Worm (Caenorhabditis elegans): ENCODE measurements around the gene W01B6.8.

Gene W01B6.8

DNA sequence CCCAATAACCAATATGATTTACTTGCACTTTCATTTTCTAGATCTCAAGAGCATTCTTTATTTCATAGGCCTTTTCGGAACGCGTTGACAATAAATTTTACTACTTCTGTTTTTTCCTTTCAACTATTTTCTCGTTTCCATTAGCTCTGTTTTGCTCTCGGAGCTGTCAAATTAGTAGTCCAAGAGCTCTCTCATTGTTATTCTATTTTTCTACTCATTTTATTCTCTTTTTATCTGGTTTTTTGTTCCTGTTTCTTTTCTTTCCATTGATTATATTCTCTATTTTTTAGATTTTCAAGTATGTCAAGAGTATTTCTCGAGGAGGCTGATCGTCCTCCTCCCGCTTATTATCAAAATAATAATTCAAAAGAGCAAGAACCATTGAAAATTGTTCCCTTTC is 37.1 kb downstream of the W01B6.8 start, which contains the start of gene T04B2.3:
Gene T04B2.3, plus strand, starts transcription at position 301 of the 400 bp plus-strand sequence.
- TF ChIP-seq skn-1 (tag; optimal IDR thresholded peaks at IDR 0.05) (no peak), nhr-23 (tag; optimal IDR thresholded peaks at IDR 0.05) (no peak), jun-1 (tag; optimal IDR thresholded peaks at IDR 0.05) (no peak), nhr-43 (tag; optimal IDR thresholded peaks at IDR 0.05; ENCODE audit: poor library complexity, severe bottlenecking) (no peak), ceh-9 (tag; optimal IDR thresholded peaks at IDR 0.05) (no peak), fos-1 (tag; optimal IDR thresholded peaks at IDR 0.05) (no peak), nhr-77 (tag; optimal IDR thresholded peaks at IDR 0.05) (no peak)

DNA sequence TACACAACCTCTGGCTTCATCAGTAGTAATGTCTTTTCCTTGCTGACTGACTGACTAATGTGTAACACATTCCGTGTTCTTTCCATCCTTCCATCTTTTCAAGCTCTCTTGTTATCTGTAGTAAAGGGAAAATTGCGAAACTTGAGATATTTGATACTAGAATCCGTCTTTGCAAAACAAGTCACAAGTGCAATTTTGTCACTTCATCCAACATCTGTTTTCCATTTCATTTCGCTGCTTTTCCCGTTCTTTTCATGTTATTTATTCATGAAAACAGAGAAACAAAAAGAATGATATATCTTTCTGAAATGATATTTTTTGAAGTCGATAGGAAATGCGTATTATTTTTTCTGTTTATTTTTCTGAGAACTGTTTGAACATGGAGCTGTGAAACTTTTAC is 38.2 kb downstream of the W01B6.8 start:
- TF ChIP-seq daf-12 (tag; optimal IDR thresholded peaks at IDR 0.05) (no peak), lin-39 (tag; optimal IDR thresholded peaks at IDR 0.05) (peak; percentile 1)

DNA sequence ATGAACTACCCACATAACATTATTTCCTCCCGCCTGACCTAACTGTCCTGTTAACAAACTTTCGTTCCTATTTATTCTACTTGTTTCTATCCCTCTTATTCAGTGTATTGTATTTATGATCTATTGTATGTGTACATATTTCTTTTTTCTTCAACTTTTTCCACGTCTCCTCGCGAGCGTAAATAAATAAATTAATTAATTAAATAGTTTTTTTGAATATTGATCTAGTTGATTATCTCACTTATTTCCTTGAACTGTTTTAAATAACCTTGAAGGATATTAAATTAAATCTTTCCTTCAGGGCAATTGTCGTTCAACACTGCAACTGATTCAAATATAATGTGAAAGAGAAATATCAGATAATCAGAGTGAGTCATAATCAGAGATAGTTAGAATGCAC is 41.3 kb downstream of the W01B6.8 start, which contains the start of gene frk-1:
Gene frk-1, plus strand, starts transcription at position 301 of the 400 bp plus-strand sequence.
- TF ChIP-seq jun-1 (tag; optimal IDR thresholded peaks at IDR 0.05) = no peak
- TF ChIP-seq snpc-4 (tag; optimal IDR thresholded peaks at IDR 0.05) = no peak
- TF ChIP-seq ztf-4 (tag; optimal IDR thresholded peaks at IDR 0.05) = no peak
- TF ChIP-seq mdl-1 (tag; optimal IDR thresholded peaks at IDR 0.05) = no peak
- TF ChIP-seq fos-1 (tag; optimal IDR thresholded peaks at IDR 0.05) = no peak
- no peak for TF ChIP-seq pha-4 (tag; optimal IDR thresholded peaks at IDR 0.05)

DNA sequence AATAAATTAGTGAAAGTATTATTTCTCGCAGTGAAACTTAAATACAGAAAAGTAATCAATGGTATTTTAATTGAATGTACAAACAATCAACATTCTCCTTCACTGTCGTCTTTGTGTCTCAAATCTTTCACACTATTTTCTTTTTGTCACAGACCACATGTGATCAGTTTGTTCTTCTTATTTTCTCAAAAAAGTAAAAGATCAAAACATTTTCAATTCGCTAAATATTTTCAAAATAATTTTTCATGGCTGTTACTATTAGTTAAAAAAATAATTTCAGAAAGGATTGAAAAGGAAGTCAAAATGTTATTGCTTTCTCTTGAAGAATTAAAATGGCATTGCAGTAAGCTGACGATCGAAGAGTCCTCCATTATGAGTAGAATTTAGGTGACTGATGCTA is 43.4 kb downstream of the W01B6.8 start, which contains the start of gene dhs-31:
Gene dhs-31, minus strand, starts transcription at position 101 of the 400 bp plus-strand sequence.
- TF ChIP-seq lin-15B (tag; optimal IDR thresholded peaks at IDR 0.05) = no peak
- TF ChIP-seq nfya-1 (tag; optimal IDR thresholded peaks at IDR 0.05; ENCODE audit: insufficient read depth) = no peak
- no peak for TF ChIP-seq lin-39 (tag; optimal IDR thresholded peaks at IDR 0.05)
- no peak for TF ChIP-seq R02D3.7 (tag; optimal IDR thresholded peaks at IDR 0.05)
- TF ChIP-seq tbx-2 (tag; optimal IDR thresholded peaks at IDR 0.05) = no peak

DNA sequence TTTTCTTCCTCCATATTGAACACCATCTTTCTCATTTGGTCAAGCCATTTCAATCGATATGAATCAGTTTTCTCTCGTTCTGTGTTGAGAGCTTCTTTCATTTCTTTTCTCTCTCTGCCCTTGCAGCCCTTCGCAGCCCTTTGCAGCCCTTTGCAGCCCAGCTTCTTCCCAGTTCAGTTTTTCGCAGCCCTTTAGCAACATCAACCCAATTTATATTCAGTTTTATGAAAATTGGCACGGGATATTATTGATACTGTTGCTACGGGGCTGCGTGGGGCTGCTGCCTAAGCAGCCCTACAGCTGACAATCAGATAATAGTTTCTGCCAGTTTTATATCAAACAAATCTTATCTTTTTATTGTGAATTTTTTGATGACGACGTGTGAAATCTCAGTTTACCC is 47.2 kb downstream of the W01B6.8 start, which contains the start of gene F44D12.10:
Gene F44D12.10, minus strand, starts transcription at position 101 of the 400 bp plus-strand sequence.
- TF ChIP-seq ZK546.5 (tag; optimal IDR thresholded peaks at IDR 0.05) (no peak), hmg-11 (tag; optimal IDR thresholded peaks at IDR 0.05) (no peak), egl-5 (tag; optimal IDR thresholded peaks at IDR 0.05) (no peak), pha-4 (tag; optimal IDR thresholded peaks at IDR 0.05) (no peak), ztf-4 (tag; optimal IDR thresholded peaks at IDR 0.05) (no peak), snpc-4 (tag; optimal IDR thresholded peaks at IDR 0.05) (no peak), tbx-2 (tag; optimal IDR thresholded peaks at IDR 0.05) (no peak), nhr-77 (tag; optimal IDR thresholded peaks at IDR 0.05) (no peak), mml-1 (tag; optimal IDR thresholded peaks at IDR 0.05) (no peak), unc-39 (tag; optimal IDR thresholded peaks at IDR 0.05) (no peak), skn-1 (tag; optimal IDR thresholded peaks at IDR 0.05) (no peak), egl-27 (tag; optimal IDR thresholded peaks at IDR 0.05) (no peak), nhr-11 (tag; optimal IDR thresholded peaks at IDR 0.05) (no peak), nhr-12 (tag; optimal IDR thresholded peaks at IDR 0.05) (no peak), lsy-12 (tag; optimal IDR thresholded peaks at IDR 0.05) (no peak)

Measured in whole organism, L3 larva.